Worm (Caenorhabditis elegans) whole organism, dauer: ENCODE measurements around the gene C37C3.1.

ENCODE experiments used
- unc-62 ChIP-seq: sonication (generic microtip); optimal IDR thresholded peaks from 2 replicates; lab custom pipeline; 2017; ENCODE audit warnings: missing biosample characterization, missing genetic modification reagents, missing genetic modification characterization

C37C3.1 gene

DNA sequence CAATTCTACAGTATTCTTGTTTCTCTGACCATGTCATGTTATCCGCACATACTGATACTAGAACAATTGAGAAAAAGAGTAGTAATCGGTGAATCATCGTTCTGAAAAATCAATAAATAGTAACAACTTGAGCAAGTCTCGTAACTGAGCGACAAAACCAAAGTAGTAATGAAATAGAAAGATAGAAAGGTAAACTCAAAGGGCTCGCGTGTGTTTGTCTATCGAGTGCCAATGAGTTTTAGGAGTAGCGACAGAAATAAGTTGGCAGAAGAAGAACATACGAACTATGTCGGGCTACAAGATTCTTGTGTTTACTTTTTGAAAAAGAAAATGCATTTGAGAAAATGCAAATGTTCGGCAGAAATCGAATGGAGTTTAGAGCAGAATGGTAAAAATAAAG lies 18.3 kb upstream of the C37C3.1 start, which contains the start of gene C37C3.12:
Gene C37C3.12 (minus strand): TSS at position 101 of the 400 bp plus-strand sequence.
- TF ChIP-seq unc-62, result no peak

ce11 chrV:7842228-7842627 lies 15.5 kb upstream of the C37C3.1 start, which contains the start of gene grd-8:
TSS of gene grd-8 (plus strand) at chrV:7842528.
- TF ChIP-seq unc-62, result no peak

DNA sequence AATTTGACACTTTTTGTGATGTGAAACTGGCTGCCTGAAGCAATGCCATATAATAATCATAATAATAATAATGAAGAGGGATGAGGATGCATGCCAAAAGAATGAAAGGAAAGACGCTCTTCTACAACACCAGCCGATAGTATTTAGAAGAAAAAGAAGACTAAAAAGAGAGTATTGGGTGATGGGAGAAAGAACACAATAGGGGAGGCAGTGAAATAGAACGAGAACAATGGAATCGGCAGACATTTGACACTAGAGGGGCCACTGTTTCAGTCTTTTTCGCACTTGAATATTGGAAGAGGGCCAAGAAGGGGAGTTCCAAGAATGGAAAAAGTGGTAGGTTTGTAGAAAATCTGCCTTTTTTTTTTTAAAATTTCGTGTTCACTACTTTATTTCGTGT lies 10.6 kb upstream of the C37C3.1 start, which contains the start of gene memo-1:
Gene memo-1 (minus strand): TSS at position 2 of the 400 bp plus-strand sequence.
- TF ChIP-seq unc-62, result no peak

DNA sequence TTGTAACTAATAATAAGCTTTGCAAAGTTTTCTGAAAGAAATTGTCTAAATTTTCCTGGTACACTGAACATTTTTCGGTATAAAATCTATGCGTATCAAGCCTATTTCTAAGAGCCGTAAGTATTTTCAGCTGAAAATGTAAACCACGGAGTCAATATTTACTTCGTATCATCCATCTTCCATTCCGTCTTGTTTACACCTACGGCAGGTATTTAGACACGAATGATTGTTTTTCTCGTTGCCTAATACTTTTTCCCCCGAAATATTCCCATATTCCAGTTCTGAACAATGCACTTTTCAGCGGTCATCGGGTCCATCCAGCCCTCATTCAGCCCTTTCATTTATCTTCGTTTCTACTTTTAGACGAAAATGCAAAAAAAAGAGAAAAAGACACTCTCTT lies 10.1 kb upstream of the C37C3.1 start:
- no peak for TF ChIP-seq unc-62

- TF ChIP-seq unc-62, result no peak
These were observed 9.5 kb upstream of the C37C3.1 start for ce11 chrV:7848251-7848650.

DNA sequence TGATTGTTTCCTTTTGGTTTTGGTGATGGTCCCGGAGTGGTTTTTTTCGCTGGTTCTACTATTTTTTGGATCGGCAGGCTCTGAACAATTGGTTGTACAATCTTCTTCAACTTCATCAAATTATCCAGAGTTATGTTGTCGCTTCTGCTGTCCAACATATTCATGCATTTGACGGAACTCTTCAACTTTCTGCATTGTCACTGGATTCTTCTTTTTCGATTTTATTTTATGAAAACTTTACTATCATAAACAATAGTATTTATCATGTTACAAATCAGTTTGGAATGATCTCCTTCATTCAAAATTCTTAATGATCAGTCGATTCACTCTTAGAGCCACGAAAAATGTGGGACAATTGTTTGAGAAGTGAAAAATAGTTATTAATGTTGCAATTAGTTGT lies 5.7 kb upstream of the C37C3.1 start:
- TF ChIP-seq unc-62, result no peak

ce11 chrV:7853900-7854299 lies 3.9 kb upstream of the C37C3.1 start:
- no peak for TF ChIP-seq unc-62

DNA sequence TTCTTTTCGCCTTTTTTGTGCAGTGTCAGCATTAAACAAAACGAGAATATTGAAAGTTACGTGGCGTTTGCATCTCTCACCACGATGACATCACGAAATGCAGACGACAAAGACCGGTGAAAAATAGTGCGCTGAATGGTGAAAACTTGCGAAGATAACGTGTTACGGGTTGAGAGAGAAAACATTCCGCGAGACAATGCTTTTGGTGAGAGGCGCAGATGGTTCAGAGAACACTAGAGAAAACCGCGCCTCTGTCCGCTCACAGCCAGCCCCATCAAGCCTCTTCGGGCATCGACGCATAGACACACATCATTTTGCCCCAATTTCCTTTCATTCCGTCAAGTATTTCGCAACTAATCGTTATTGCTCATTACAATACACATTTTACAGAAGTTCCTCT lies 3.2 kb upstream of the C37C3.1 start, which contains the start of the genes C37C3.9 and C37C3.18:
Gene C37C3.9 (minus strand): TSS at position 98 of the 400 bp plus-strand sequence.
Gene C37C3.18 (plus strand): TSS at position 391 of the 400 bp plus-strand sequence.
- no peak for TF ChIP-seq unc-62

DNA sequence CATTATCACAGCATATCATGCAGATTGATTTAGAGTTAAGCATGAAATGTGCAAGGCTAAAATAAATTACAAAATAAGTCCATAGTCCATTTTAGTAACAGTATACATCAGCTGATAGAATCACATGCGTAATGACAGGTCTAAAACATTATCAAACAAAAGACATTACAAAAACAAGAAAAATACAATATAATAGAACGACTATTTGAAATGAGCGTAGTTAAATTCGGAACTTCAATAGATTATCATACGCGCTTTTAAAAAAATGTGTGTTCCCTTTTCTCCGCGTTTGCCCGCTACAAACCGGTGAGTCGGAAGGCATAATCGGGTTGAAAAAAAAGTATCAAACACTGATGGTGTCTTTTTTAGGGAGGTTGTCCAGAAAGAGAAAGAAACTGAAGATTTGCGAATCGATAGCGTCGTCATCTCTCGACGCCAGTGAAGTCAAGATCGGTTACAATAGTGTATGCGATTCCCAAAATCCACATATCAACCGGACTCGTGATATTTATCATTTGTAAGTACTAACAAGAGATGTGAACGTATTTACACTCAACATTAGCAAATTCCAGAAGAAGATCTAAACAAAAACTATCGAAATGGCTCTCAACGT lies 2.3 kb upstream of the C37C3.1 start, which contains the start of gene C37C3.2:
Gene C37C3.2 (plus strand): TSS at position 563 of the 613 bp plus-strand sequence.
- TF ChIP-seq unc-62, result no peak

- no peak for TF ChIP-seq unc-62
These were observed 1.1 kb upstream of the C37C3.1 start for ce11 chrV:7856641-7857040.

- no peak for TF ChIP-seq unc-62
These were observed 4.0 kb downstream of the C37C3.1 start, which contains the start of gene C37C3.17 for ce11 chrV:7861792-7862191. TSS of gene C37C3.17 (minus strand) at chrV:7861892.

- TF ChIP-seq unc-62, result no peak
These were observed 5.3 kb downstream of the C37C3.1 start, which contains the start of gene C37C3.10 for ce11 chrV:7863020-7863523. TSS of gene C37C3.10 (minus strand) at chrV:7863070.

DNA sequence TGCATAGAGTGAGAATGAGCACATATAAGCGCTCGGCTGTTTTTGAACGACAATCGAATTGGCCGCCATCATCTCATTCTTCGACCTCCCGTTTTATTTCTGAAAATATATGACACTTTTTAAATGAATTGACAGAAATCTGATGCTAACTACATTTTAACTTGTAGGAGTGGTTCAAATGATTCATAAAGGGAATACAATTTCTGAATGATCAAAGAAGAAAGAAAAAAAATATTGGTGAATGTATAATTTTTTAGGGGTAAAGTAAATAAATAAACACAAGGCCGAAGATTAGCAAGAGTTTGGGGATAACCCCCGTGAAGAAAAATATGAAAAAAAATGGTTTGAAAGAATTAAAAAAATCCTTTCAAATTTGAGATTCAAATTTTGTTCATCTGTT lies 6.9 kb downstream of the C37C3.1 start, which contains the start of gene C37C3.11:
Gene C37C3.11 (minus strand): TSS at position 101 of the 400 bp plus-strand sequence.
- no peak for TF ChIP-seq unc-62

- no peak for TF ChIP-seq unc-62
These were observed 12.9 kb downstream of the C37C3.1 start, which contains the start of gene nipi-4 for ce11 chrV:7870707-7871106. TSS of gene nipi-4 (minus strand) at chrV:7870807.

DNA sequence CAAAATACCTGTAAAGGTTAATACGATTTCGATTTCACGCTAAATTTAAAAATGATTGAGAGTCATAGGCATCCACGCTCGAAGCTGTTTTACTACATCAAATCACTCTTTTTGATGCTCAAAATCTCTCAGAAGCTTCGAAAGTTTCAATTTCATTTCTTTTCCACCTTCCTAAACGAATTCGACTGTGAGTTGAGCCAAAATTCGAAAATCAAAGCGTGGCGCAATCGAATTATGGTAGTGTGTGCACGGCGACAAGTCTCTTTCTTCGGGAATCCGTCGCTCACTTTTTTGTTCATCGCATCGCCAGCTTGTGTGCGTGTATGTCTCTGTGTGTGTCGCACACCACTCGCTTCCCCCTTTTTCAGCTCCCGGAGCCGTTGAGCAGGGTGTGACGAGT lies 15.2 kb downstream of the C37C3.1 start:
- TF ChIP-seq unc-62, result no peak

- TF ChIP-seq unc-62, result no peak
These were observed 17.7 kb downstream of the C37C3.1 start, which contains the start of gene F40A3.4 for ce11 chrV:7875456-7875855. TSS of gene F40A3.4 (plus strand) at chrV:7875756.

ce11 chrV:7876881-7877475 lies 19.2 kb downstream of the C37C3.1 start, which contains the start of gene F40A3.3:
TSS of gene F40A3.3 (plus strand) at chrV:7877444.
- TF ChIP-seq unc-62, result no peak
